Worm (Caenorhabditis elegans) whole organism, L2 larva: ENCODE results near the gene C05D9.9.

ENCODE experiments used
- nhr-6 ChIP-seq: fragments of 150-350 bp; optimal IDR thresholded peaks from 2 replicates; lab custom pipeline; 2014; ENCODE audit warnings: missing biosample characterization, missing genetic modification characterization
- nhr-77 ChIP-seq: fragments of 150-350 bp; optimal IDR thresholded peaks from 2 replicates; lab custom pipeline; 2014; ENCODE audit warnings: missing biosample characterization, missing genetic modification characterization
- skn-1 ChIP-seq: sonication (generic microtip); optimal IDR thresholded peaks from 2 replicates; lab custom pipeline; 2017; ENCODE audit warnings: missing biosample characterization, missing genetic modification characterization

DNA sequence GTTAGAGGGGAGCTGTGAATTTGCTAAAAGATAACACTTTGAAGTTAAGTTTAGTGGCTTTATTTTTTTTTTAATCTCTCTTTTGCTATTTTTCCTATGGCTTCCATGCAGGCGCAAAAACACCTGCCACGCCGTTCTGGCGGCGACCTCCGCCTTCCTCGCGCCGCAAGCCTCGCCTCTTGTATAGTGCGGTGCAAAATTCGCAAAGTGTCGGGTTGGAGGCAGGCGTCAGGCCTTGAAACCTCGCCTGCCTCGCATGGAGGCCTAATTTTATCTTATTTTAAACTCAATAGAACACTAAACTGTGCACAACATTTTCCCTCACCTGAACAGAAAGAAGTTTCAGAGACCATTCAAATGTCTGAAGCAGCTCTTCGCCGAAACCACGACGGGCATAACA lies 48.0 kb upstream of the C05D9.9 start:
- no peak for TF ChIP-seq skn-1 (tag; lab: Kevin White, UChicago)
- TF ChIP-seq nhr-6: no peak
- TF ChIP-seq nhr-77: no peak
